Fruit fly (Drosophila melanogaster): Measurements from ENCODE around the gene Ada1-1.

dm6 chr2L:12010100-12010876 is 13.7 kb downstream of the Ada1-1 start:
- TF ChIP-seq pan (optimal IDR thresholded peaks at IDR 0.05) (no peak), Dll (optimal IDR thresholded peaks at IDR 0.05) (no peak)

All from whole organism.